Worm (Caenorhabditis elegans) whole organism, L1 larva: ENCODE data around the gene klc-2.

Source experiments
- aly-2 ChIP-seq: fragments of 150-350 bp; optimal IDR thresholded peaks from 2 replicates; lab custom pipeline; 2014; ENCODE audit warnings: missing biosample characterization, missing genetic modification characterization
- dpl-1 ChIP-seq, 3 experiments: fragments of 150-350 bp in 2 of 3; sonication (generic microtip) in 1 of 3; optimal IDR thresholded peaks; 2 replicates each; lab custom pipeline; 2014 to 2017; ENCODE audit warnings: missing biosample characterization in 3 of 3, missing genetic modification characterization in 3 of 3, missing genetic modification reagents in 3 of 3
- jun-1 ChIP-seq: fragments of 150-350 bp; optimal IDR thresholded peaks from 2 replicates; lab custom pipeline; 2014; ENCODE audit warnings: missing biosample characterization, missing genetic modification reagents, missing genetic modification characterization
- lsy-2 ChIP-seq, 2 experiments: fragments of 150-350 bp; optimal IDR thresholded peaks; 2 replicates each; lab custom pipeline; 2014; ENCODE audit warnings: missing biosample characterization in 2 of 2, missing genetic modification characterization in 2 of 2
- zag-1 ChIP-seq: fragments of 150-350 bp; optimal IDR thresholded peaks from 2 replicates; lab custom pipeline; 2014; ENCODE audit warnings: missing biosample characterization, missing genetic modification characterization
- ztf-11 ChIP-seq, 2 experiments: sonication (generic microtip); optimal IDR thresholded peaks; 2 replicates each; lab custom pipeline; 2016 to 2017; ENCODE audit warnings: missing genetic modification characterization in 2 of 2, missing biosample characterization in 1 of 2, missing compliant biosample characterization in 1 of 2

DNA sequence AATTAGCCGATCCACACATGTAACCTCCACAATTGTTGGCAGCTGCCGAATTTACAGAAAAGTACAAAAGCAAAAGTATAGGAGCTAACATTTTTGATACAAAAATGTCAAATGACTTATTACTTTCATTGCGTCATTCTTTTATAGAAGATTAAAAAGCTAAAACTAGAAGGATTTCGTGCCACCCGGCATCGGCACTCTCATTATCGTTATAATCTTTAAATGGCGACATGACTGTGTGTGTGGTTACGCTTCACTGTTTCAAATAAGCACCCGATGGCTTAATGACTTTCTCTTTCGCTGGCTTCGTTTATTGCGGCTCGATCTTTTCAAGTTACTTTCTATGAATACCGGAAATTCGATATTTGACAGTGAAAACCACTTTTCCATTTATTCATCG lies 47.5 kb downstream of the klc-2 start, which contains the start of gene grl-1:
- no peak for TF ChIP-seq zag-1 (tag; lab: Kevin White, UChicago)
- TF ChIP-seq aly-2 (tag; lab: Kevin White, UChicago), result no peak
- no peak for TF ChIP-seq dpl-1 (GFP tag; optimal IDR thresholded peaks at IDR 0.05; lab: Kevin White, UChicago)
- no peak for TF ChIP-seq lsy-2 (tag; optimal IDR thresholded peaks at IDR 0.05; lab: Kevin White, UChicago)
- no peak for TF ChIP-seq ztf-11 (tag; optimal IDR thresholded peaks at IDR 0.05; lab: Kevin White, UChicago)
- TF ChIP-seq jun-1 (tag; lab: Kevin White, UChicago), result no peak
